Worm (Caenorhabditis elegans) whole organism, early embryonic: Measurements from ENCODE around the gene mks-1.

Source experiments
- B0310.2 ChIP-seq: sonication (generic microtip); optimal IDR thresholded peaks from 2 replicates; lab custom pipeline; 2016; ENCODE audit warnings: mild to moderate bottlenecking, missing genetic modification characterization, missing compliant biosample characterization
- ama-1 ChIP-seq: fragments of 150-350 bp; optimal IDR thresholded peaks from 2 replicates; lab custom pipeline; 2014
- ets-7 ChIP-seq: sonication (generic microtip); optimal IDR thresholded peaks from 2 replicates; lab custom pipeline; 2016; ENCODE audit warnings: missing genotype, missing genetic modification characterization, missing compliant biosample characterization
- flt-1 ChIP-seq: fragments of 200-800 bp; sonication (Bioruptor generic); IDR thresholded peaks from 2 replicates; pipeline ENCODE4 v1.3.6; 2022; ENCODE audit warnings: missing genetic modification characterization, missing compliant biosample characterization
- hmbx-1 ChIP-seq: sonication (generic microtip); optimal IDR thresholded peaks from 2 replicates; lab custom pipeline; 2016; ENCODE audit warnings: mild to moderate bottlenecking, missing genetic modification characterization, missing compliant biosample characterization
- hnd-1 ChIP-seq: sonication (generic microtip); optimal IDR thresholded peaks from 2 replicates; lab custom pipeline; 2016; ENCODE audit warnings: missing genetic modification characterization, missing compliant biosample characterization
- pes-1 ChIP-seq: fragments of 200-800 bp; sonication (Bioruptor generic); IDR thresholded peaks from 2 replicates; pipeline ENCODE4 v1.3.6; 2022; ENCODE audit warnings: missing genetic modification reagents, missing genetic modification characterization, missing compliant biosample characterization
- scrt-1 ChIP-seq: fragments of 200-800 bp; sonication (Bioruptor generic); IDR thresholded peaks from 2 replicates; pipeline ENCODE4 v1.3.6; 2022; ENCODE audit warnings: missing genetic modification characterization, missing compliant biosample characterization
- sea-1 ChIP-seq: fragments of 200-800 bp; sonication (Bioruptor generic); conservative IDR thresholded peaks from 2 replicates; pipeline ENCODE4 v1.3.6; 2022; ENCODE audit warnings: missing genetic modification characterization, missing compliant biosample characterization
- tbx-11 ChIP-seq: fragments of 200-800 bp; sonication (Bioruptor generic); IDR thresholded peaks from 2 replicates; pipeline ENCODE4 v1.3.6; 2022; ENCODE audit warnings: missing genetic modification characterization, missing compliant biosample characterization
- tbx-37 ChIP-seq: fragments of 200-800 bp; sonication (Bioruptor generic); conservative IDR thresholded peaks from 2 replicates; pipeline ENCODE4 v1.3.6; 2022; ENCODE audit warnings: missing genetic modification reagents, missing genetic modification characterization, missing compliant biosample characterization
- tra-4 ChIP-seq: sonication (generic microtip); optimal IDR thresholded peaks from 2 replicates; lab custom pipeline; 2017; ENCODE audit warnings: missing genetic modification characterization, missing compliant biosample characterization

ce11 chrIII:3188564-3188963 is 2.5 kb downstream of the mks-1 start:
- no peak for TF ChIP-seq scrt-1
- no peak for TF ChIP-seq ama-1 (lab: Kevin White, UChicago)
- TF ChIP-seq flt-1 = no peak
- TF ChIP-seq sea-1 (GFP tag; lab: Robert Waterston, UW) = no peak
- TF ChIP-seq B0310.2 = no peak
- TF ChIP-seq tbx-37 (GFP tag; lab: Robert Waterston, UW) = no peak
- no peak for TF ChIP-seq ets-7 (tag; lab: Kevin White, UChicago)
- no peak for TF ChIP-seq pes-1 (GFP tag; lab: Robert Waterston, UW)
- no peak for TF ChIP-seq tra-4 (tag; lab: Kevin White, UChicago)
- TF ChIP-seq hnd-1 = no peak
- TF ChIP-seq hmbx-1 (tag; lab: Kevin White, UChicago) = no peak
- no peak for TF ChIP-seq tbx-11 (GFP tag; lab: Robert Waterston, UW)
